Worm (Caenorhabditis elegans) whole organism, mixed stage, embryonic: ENCODE data around the gene Y43F8B.11.

Experiments used
- M03D4.4 ChIP-seq: sonication (generic microtip); optimal IDR thresholded peaks from 2 replicates; lab custom pipeline; 2017; ENCODE audit warnings: mild to moderate bottlenecking, missing genetic modification characterization, missing compliant biosample characterization
- bed-3 ChIP-seq: fragments of 200-800 bp; sonication (Bioruptor generic); optimal IDR thresholded peaks from 3 replicates; lab custom pipeline; 2018; ENCODE audit warnings: mild to moderate bottlenecking, missing genetic modification characterization, moderate library complexity, missing compliant biosample characterization
- blmp-1 ChIP-seq: fragments of 150-350 bp; optimal IDR thresholded peaks from 2 replicates; lab custom pipeline; 2014; ENCODE audit warnings: missing biosample characterization, missing genetic modification characterization
- ceh-39 ChIP-seq: fragments of 150-350 bp; optimal IDR thresholded peaks from 2 replicates; lab custom pipeline; 2014; ENCODE audit warnings: missing biosample characterization, missing genetic modification characterization
- ceh-83 ChIP-seq: fragments of 200-800 bp; sonication (Bioruptor generic); optimal IDR thresholded peaks from 2 replicates; lab custom pipeline; 2018; ENCODE audit warnings: mild to moderate bottlenecking, missing genetic modification characterization, missing compliant biosample characterization
- drap-1 ChIP-seq: fragments of 200-800 bp; sonication (Bioruptor generic); optimal IDR thresholded peaks from 3 replicates; lab custom pipeline; 2018; ENCODE audit warnings: mild to moderate bottlenecking, missing genetic modification characterization, missing compliant biosample characterization
- elt-1 ChIP-seq: sonication (generic microtip); optimal IDR thresholded peaks from 2 replicates; lab custom pipeline; 2017; ENCODE audit warnings: missing genetic modification characterization, mild to moderate bottlenecking, missing compliant biosample characterization, antibody characterized with exemption, moderate library complexity, borderline replicate concordance; ENCODE audit not compliant: insufficient read depth
- elt-3 ChIP-seq: fragments of 150-350 bp; optimal IDR thresholded peaks from 2 replicates; lab custom pipeline; 2014; ENCODE audit warnings: missing biosample characterization, missing genetic modification characterization
- flh-1 ChIP-seq: fragments of 200-800 bp; sonication (Bioruptor generic); optimal IDR thresholded peaks from 2 replicates; lab custom pipeline; 2018; ENCODE audit warnings: mild to moderate bottlenecking, missing genetic modification characterization, moderate library complexity, missing compliant biosample characterization
- ham-2 ChIP-seq: fragments of 200-800 bp; sonication (Bioruptor generic); optimal IDR thresholded peaks from 2 replicates; lab custom pipeline; 2018; ENCODE audit warnings: mild to moderate bottlenecking, missing genetic modification characterization, missing compliant biosample characterization
- lin-13 ChIP-seq: fragments of 150-350 bp; optimal IDR thresholded peaks from 2 replicates; lab custom pipeline; 2014; ENCODE audit warnings: missing biosample characterization, missing genetic modification characterization
- mep-1 ChIP-seq: fragments of 150-350 bp; optimal IDR thresholded peaks from 2 replicates; lab custom pipeline; 2017; ENCODE audit warnings: missing biosample characterization, missing genetic modification reagents, missing genetic modification characterization, inconsistent platforms
- nhr-12 ChIP-seq: fragments of 150-350 bp; optimal IDR thresholded peaks from 2 replicates; lab custom pipeline; 2014; ENCODE audit warnings: missing biosample characterization, missing genetic modification characterization
- nhr-2 ChIP-seq: fragments of 150-350 bp; optimal IDR thresholded peaks from 2 replicates; lab custom pipeline; 2014; ENCODE audit warnings: missing biosample characterization, missing genetic modification characterization
- nhr-237 ChIP-seq: fragments of 150-350 bp; optimal IDR thresholded peaks from 2 replicates; lab custom pipeline; 2014; ENCODE audit warnings: missing biosample characterization, missing genetic modification characterization
- nhr-76 ChIP-seq: sonication (generic microtip); optimal IDR thresholded peaks from 2 replicates; lab custom pipeline; 2017; ENCODE audit warnings: missing biosample characterization, missing genetic modification characterization
- tbx-8 ChIP-seq: fragments of 200-800 bp; sonication (Bioruptor generic); optimal IDR thresholded peaks from 2 replicates; lab custom pipeline; 2018; ENCODE audit warnings: mild to moderate bottlenecking, missing genetic modification characterization, moderate library complexity, missing compliant biosample characterization
- unc-39 ChIP-seq: fragments of 150-350 bp; optimal IDR thresholded peaks from 2 replicates; lab custom pipeline; 2014; ENCODE audit warnings: missing biosample characterization, missing genetic modification characterization
- zip-8 ChIP-seq: fragments of 150-350 bp; optimal IDR thresholded peaks from 2 replicates; lab custom pipeline; 2014; ENCODE audit warnings: missing biosample characterization, missing genetic modification characterization

The Y43F8B.11 gene

ce11 chrV:19520597-19521322 lies 50.3 kb downstream of the Y43F8B.11 start:
- no peak for TF ChIP-seq nhr-2 (tag; lab: Kevin White, UChicago)
- TF ChIP-seq nhr-12 (tag; lab: Kevin White, UChicago), result no peak
- TF ChIP-seq unc-39 (tag; lab: Kevin White, UChicago), result no peak
- no peak for TF ChIP-seq elt-1
- no peak for TF ChIP-seq nhr-237 (tag; lab: Kevin White, UChicago)
- TF ChIP-seq tbx-8, result no peak
- TF ChIP-seq nhr-76, result no peak
- no peak for TF ChIP-seq ham-2 (GFP tag; lab: Kevin White, UChicago)
- TF ChIP-seq ceh-39 (tag; lab: Kevin White, UChicago), result no peak
- no peak for TF ChIP-seq M03D4.4 (tag; lab: Kevin White, UChicago)
- no peak for TF ChIP-seq ceh-83 (GFP tag; lab: Kevin White, UChicago)
- TF ChIP-seq elt-3 (tag; lab: Kevin White, UChicago), result no peak
- TF ChIP-seq bed-3 (GFP tag; lab: Kevin White, UChicago), result no peak
- no peak for TF ChIP-seq lin-13
- TF ChIP-seq mep-1, result no peak
- TF ChIP-seq drap-1, result no peak
- TF ChIP-seq zip-8, result no peak
- no peak for TF ChIP-seq blmp-1 (tag; lab: Kevin White, UChicago)

- TF ChIP-seq nhr-2 (tag; lab: Kevin White, UChicago) (peak; percentile 2), flh-1 (GFP tag; lab: Kevin White, UChicago) (no peak), drap-1 (peak; percentile 42)
- TF ChIP-seq, all 35 proteins: peak for 2
Measured at ce11 chrV:19521351-19522278, 51.1 kb downstream of the Y43F8B.11 start.
